Worm (Caenorhabditis elegans) whole organism, midembryonic: Measurements from ENCODE around the gene F01D5.10.
A peak's percentile ranks its signal among the peaks of the same experiment; 100 is the strongest.

ENCODE experiments used
- T22C8.4 ChIP-seq: fragments of 200-800 bp; sonication (Bioruptor generic); IDR thresholded peaks from 2 replicates; pipeline ENCODE4 v1.3.6; 2022; ENCODE audit warnings: missing genetic modification characterization, missing compliant biosample characterization
- cog-1 ChIP-seq: sonication (generic microtip); optimal IDR thresholded peaks from 2 replicates; lab custom pipeline; 2016; ENCODE audit warnings: missing genetic modification characterization, missing compliant biosample characterization
- flt-1 ChIP-seq: fragments of 200-800 bp; sonication (Bioruptor generic); IDR thresholded peaks from 2 replicates; pipeline ENCODE4 v1.3.6; 2022; ENCODE audit warnings: missing genetic modification characterization, missing compliant biosample characterization
- klf-2 ChIP-seq: fragments of 200-800 bp; sonication (Bioruptor generic); conservative IDR thresholded peaks from 2 replicates; pipeline ENCODE4 v1.3.6; 2022; ENCODE audit warnings: missing genetic modification reagents, missing genetic modification characterization, missing compliant biosample characterization
- med-1 ChIP-seq: sonication (generic microtip); optimal IDR thresholded peaks from 2 replicates; lab custom pipeline; 2017; ENCODE audit warnings: missing genetic modification characterization, mild to moderate bottlenecking, missing compliant biosample characterization, antibody characterized with exemption, missing genetic modification reagents; ENCODE audit not compliant: insufficient read depth
- ref-1 ChIP-seq: fragments of 200-800 bp; sonication (Bioruptor generic); conservative IDR thresholded peaks from 2 replicates; pipeline ENCODE4 v1.3.6; 2022; ENCODE audit warnings: missing genetic modification reagents, missing genetic modification characterization, missing compliant biosample characterization
- tab-1 ChIP-seq: fragments of 200-800 bp; sonication (Bioruptor generic); IDR thresholded peaks from 2 replicates; pipeline ENCODE4 v1.3.6; 2022; ENCODE audit warnings: missing genetic modification characterization, missing compliant biosample characterization
- ztf-23 ChIP-seq: fragments of 200-800 bp; sonication (Bioruptor generic); IDR thresholded peaks from 2 replicates; pipeline ENCODE4 v1.3.6; 2022; ENCODE audit warnings: missing genetic modification reagents, missing genetic modification characterization, missing compliant biosample characterization
- ztf-29 ChIP-seq: fragments of 200-800 bp; sonication (Bioruptor generic); IDR thresholded peaks from 2 replicates; pipeline ENCODE4 v1.3.6; 2022; ENCODE audit warnings: missing genetic modification reagents, missing genetic modification characterization, missing compliant biosample characterization

The F01D5.10 gene

ce11 chrII:13982247-13982646, 38.9 kb downstream of the F01D5.10 start:
- no peak for TF ChIP-seq ztf-23
- no peak for TF ChIP-seq cog-1
- TF ChIP-seq ztf-29 (GFP tag; lab: Robert Waterston, UW), result no peak
- no peak for TF ChIP-seq tab-1 (GFP tag; lab: Robert Waterston, UW)
- no peak for TF ChIP-seq med-1 (GFP tag; lab: Kevin White, UChicago)
- no peak for TF ChIP-seq flt-1
- no peak for TF ChIP-seq klf-2 (GFP tag; lab: Robert Waterston, UW)
- no peak for TF ChIP-seq ref-1
- no peak for TF ChIP-seq T22C8.4 (GFP tag; lab: Robert Waterston, UW)

ce11 chrII:13981819-13982218, 39.3 kb downstream of the F01D5.10 start:
- TF ChIP-seq cog-1 (no peak), ztf-29 (GFP tag; lab: Robert Waterston, UW) (no peak), flt-1 (no peak), T22C8.4 (GFP tag; lab: Robert Waterston, UW) (no peak), med-1 (GFP tag; lab: Kevin White, UChicago) (no peak), tab-1 (GFP tag; lab: Robert Waterston, UW) (no peak), klf-2 (GFP tag; lab: Robert Waterston, UW) (no peak), ztf-23 (no peak), ref-1 (no peak)

- TF ChIP-seq ref-1, result no peak
- no peak for TF ChIP-seq klf-2 (GFP tag; lab: Robert Waterston, UW)
- no peak for TF ChIP-seq ztf-29 (GFP tag; lab: Robert Waterston, UW)
- no peak for TF ChIP-seq ztf-23
- TF ChIP-seq flt-1, result no peak
- no peak for TF ChIP-seq med-1 (GFP tag; lab: Kevin White, UChicago)
- TF ChIP-seq tab-1 (GFP tag; lab: Robert Waterston, UW), result no peak
- no peak for TF ChIP-seq T22C8.4 (GFP tag; lab: Robert Waterston, UW)
- no peak for TF ChIP-seq cog-1
Observed at ce11 chrII:13981097-13981496, 40.0 kb downstream of the F01D5.10 start, which contains the start of gene Y39G8B.9. TSS of gene Y39G8B.9 (plus strand) at chrII:13981365.

DNA sequence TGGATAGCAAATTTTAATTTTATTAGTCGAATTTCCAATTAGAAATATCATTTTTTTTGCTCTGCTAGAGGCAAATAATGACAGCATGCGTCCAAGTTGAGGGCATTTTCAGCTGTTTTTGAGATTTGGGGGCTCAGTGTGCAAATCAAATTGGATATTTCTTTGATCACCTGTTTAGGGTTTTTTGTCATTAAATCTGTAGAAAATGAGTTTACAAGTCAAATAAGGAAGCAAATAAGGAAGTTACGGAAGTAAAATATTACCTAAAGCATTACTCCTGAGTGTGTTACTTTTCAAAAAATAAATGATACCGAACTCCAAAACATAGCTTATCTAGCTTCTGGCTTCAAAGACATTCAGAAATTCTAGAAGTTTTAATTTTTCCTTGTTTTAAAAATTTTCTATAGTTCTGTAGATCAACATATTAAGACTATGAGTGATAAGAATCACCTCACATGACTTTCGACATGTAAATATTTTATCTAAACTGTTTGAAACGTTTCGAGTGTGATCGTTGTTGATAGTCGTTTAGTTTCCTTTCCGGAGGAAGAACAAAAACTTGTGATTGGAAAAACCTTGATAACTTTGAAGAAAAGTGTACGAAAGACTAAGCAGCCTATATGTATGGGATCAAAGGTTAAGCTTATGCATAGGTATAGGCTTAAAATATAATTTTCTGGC, 41.2 kb downstream of the F01D5.10 start, which contains the start of gene sre-48:
Gene sre-48, minus strand, starts transcription at position 51 of the 681 bp plus-strand sequence.
- TF ChIP-seq ref-1 (no peak), cog-1 (no peak), ztf-29 (GFP tag; lab: Robert Waterston, UW) (no peak), klf-2 (GFP tag; lab: Robert Waterston, UW) (no peak), med-1 (GFP tag; lab: Kevin White, UChicago) (no peak), tab-1 (GFP tag; lab: Robert Waterston, UW) (no peak), T22C8.4 (GFP tag; lab: Robert Waterston, UW) (no peak), ztf-23 (no peak), flt-1 (no peak)

DNA sequence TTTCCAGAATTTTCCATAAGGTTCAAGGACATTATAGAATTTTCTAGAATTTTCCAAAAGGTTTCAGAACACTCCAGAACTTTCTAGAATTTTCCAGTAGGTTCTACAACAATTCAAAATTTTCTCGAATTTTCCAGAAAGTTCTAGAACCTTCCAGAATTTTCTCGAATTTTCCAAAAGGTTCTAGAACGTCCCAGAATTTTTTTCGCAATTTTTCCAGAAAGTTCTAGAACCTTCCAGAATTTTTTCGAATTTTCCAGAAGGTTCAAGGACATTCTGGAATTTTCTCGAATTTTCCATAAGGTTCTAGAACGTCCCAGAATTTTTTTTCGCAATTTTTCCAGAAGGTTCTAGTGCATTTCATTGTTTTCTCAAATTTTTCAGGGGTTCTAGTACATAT, 43.4 kb downstream of the F01D5.10 start:
- TF ChIP-seq flt-1 (no peak), ztf-23 (no peak), ref-1 (no peak), med-1 (GFP tag; lab: Kevin White, UChicago) (no peak), tab-1 (GFP tag; lab: Robert Waterston, UW) (no peak), cog-1 (no peak), ztf-29 (GFP tag; lab: Robert Waterston, UW) (no peak), T22C8.4 (GFP tag; lab: Robert Waterston, UW) (no peak), klf-2 (GFP tag; lab: Robert Waterston, UW) (no peak)

DNA sequence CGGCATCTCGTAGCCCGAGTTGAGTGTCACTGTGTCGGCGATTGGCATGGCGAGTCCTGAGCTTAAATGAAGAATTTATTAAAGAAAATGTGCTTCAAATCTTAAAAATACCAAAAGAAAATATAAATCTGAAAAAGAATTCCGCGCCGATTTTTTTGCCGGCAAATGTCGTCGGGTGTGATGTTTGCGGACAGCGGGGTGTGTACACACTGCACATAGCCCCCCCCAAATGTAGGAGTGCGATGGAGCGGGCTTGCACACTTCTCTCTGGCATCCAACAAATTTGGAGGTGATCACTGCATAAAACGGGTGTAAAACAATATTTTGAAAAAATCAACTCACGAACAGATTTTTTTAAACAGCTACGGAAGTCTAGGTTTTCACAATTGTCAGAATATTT, 45.0 kb downstream of the F01D5.10 start, which contains the start of gene Y39G8B.2:
Gene Y39G8B.2, minus strand, starts transcription at position 61 of the 400 bp plus-strand sequence.
- TF ChIP-seq ref-1 (no peak), flt-1 (peak; percentile 76), tab-1 (GFP tag; lab: Robert Waterston, UW) (peak; percentile 71; the same call in 1 of the 2 replicates), med-1 (GFP tag; lab: Kevin White, UChicago) (no peak), cog-1 (peak; percentile 74), T22C8.4 (GFP tag; lab: Robert Waterston, UW) (no peak), ztf-29 (GFP tag; lab: Robert Waterston, UW) (peak; percentile 52; the same call in 1 of the 2 replicates), ztf-23 (peak; percentile 83), klf-2 (GFP tag; lab: Robert Waterston, UW) (0 out of 2 replicates have a peak, but pooled peaks have one; percentile 41)

- TF ChIP-seq ztf-29 (GFP tag; lab: Robert Waterston, UW), result peak; percentile 74; the same call in 1 of the 2 replicates
- TF ChIP-seq tab-1 (GFP tag; lab: Robert Waterston, UW), result no peak
- TF ChIP-seq cog-1, result no peak
Observed at ce11 chrII:13974136-13974535, 47.0 kb downstream of the F01D5.10 start.

ce11 chrII:13973514-13973913, 47.6 kb downstream of the F01D5.10 start, which contains the start of gene Y39G8B.1:
TSS of gene Y39G8B.1 (minus strand) at chrII:13973812.
- TF ChIP-seq flt-1, result no peak

DNA sequence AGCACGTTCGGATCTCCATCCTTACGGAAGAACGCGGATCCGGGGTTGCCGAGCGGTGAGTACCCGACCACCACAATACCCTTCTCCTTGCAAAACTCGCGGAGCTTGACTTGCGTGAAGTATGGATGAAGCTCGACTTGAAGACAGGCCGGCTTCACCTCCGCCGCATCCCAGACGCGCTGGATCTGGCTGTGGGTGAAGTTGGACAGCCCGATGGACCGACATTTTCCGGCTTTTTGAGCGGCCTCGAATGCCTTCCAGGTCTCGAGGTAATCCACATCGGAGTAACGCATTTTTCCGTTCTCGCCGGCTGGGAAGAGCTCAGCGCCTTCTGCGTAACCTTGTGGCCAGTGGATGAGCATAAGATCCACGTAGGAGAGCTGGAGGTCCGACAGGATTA, 48.9 kb downstream of the F01D5.10 start:
- TF ChIP-seq flt-1 (no peak), tab-1 (GFP tag; lab: Robert Waterston, UW) (no peak), cog-1 (no peak), ztf-29 (GFP tag; lab: Robert Waterston, UW) (no peak), med-1 (GFP tag; lab: Kevin White, UChicago) (no peak), ztf-23 (no peak), klf-2 (GFP tag; lab: Robert Waterston, UW) (no peak), T22C8.4 (GFP tag; lab: Robert Waterston, UW) (no peak), ref-1 (no peak)

- no peak for TF ChIP-seq flt-1
- no peak for TF ChIP-seq med-1 (GFP tag; lab: Kevin White, UChicago)
Observed at ce11 chrII:13968979-13969378, 52.2 kb downstream of the F01D5.10 start, which contains the start of gene sre-43. TSS of gene sre-43 (minus strand) at chrII:13969079.
